Fruit fly (Drosophila melanogaster) whole organism, prepupa: ENCODE results near the gene Kr-h2.
A peak's percentile ranks its signal among the peaks of the same experiment; 100 is the strongest.

ENCODE experiments used
- Blimp-1 ChIP-seq: fragments of 200-800 bp; sonication (Bioruptor generic); optimal IDR thresholded peaks from 3 replicates; lab custom pipeline; 2017; ENCODE audit warnings: missing biosample characterization, missing genetic modification characterization, mild to moderate bottlenecking, moderate library complexity, missing genetic modification reagents
- CG10631 ChIP-seq: fragments of 200-800 bp; sonication (Bioruptor generic); optimal IDR thresholded peaks from 2 replicates; lab custom pipeline; 2016; ENCODE audit warnings: missing biosample characterization, missing genetic modification characterization
- CG11294 ChIP-seq: fragments of 200-800 bp; sonication (Bioruptor generic); IDR thresholded peaks from 2 replicates; pipeline ENCODE4 v1.3.6; 2022; ENCODE audit warnings: missing biosample characterization, missing genetic modification characterization
- CG11762 ChIP-seq: fragments of 200-800 bp; sonication (Bioruptor generic); optimal IDR thresholded peaks from 3 replicates; lab custom pipeline; 2016; ENCODE audit warnings: missing biosample characterization, missing genetic modification characterization; ENCODE audit not compliant: insufficient read depth
- CG15336 ChIP-seq: fragments of 200-800 bp; sonication (Bioruptor generic); IDR thresholded peaks from 2 replicates; pipeline ENCODE4 v1.3.6; 2022; ENCODE audit warnings: missing biosample characterization, missing genetic modification characterization
- CG1621 ChIP-seq: fragments of 200-800 bp; sonication (Bioruptor generic); optimal IDR thresholded peaks from 3 replicates; lab custom pipeline; 2018; ENCODE audit warnings: missing biosample characterization, mild to moderate bottlenecking, missing genetic modification characterization
- CG16779 ChIP-seq: fragments of 200-800 bp; sonication (Bioruptor generic); optimal IDR thresholded peaks from 3 replicates; lab custom pipeline; 2017; ENCODE audit warnings: missing biosample characterization, mild to moderate bottlenecking, missing genetic modification characterization
- CG31627 ChIP-seq: fragments of 200-800 bp; sonication (Bioruptor generic); optimal IDR thresholded peaks from 3 replicates; lab custom pipeline; 2016; ENCODE audit warnings: missing biosample characterization, missing genetic modification characterization
- CG34406 ChIP-seq: fragments of 200-800 bp; sonication (Bioruptor generic); optimal IDR thresholded peaks from 3 replicates; lab custom pipeline; 2016; ENCODE audit warnings: missing biosample characterization, missing genetic modification characterization
- CG3919 ChIP-seq: fragments of 200-800 bp; sonication (Bioruptor generic); optimal IDR thresholded peaks from 3 replicates; lab custom pipeline; 2016; ENCODE audit warnings: missing biosample characterization, missing genetic modification characterization
- CG4318 ChIP-seq: fragments of 200-800 bp; sonication (Bioruptor generic); optimal IDR thresholded peaks from 3 replicates; lab custom pipeline; 2017; ENCODE audit warnings: missing biosample characterization, mild to moderate bottlenecking, missing genetic modification characterization
- CG6792 ChIP-seq: fragments of 200-800 bp; sonication (Bioruptor generic); optimal IDR thresholded peaks from 3 replicates; lab custom pipeline; 2016; ENCODE audit warnings: missing biosample characterization, missing genetic modification characterization
- CG6808 ChIP-seq: fragments of 200-800 bp; sonication (Bioruptor generic); optimal IDR thresholded peaks from 3 replicates; lab custom pipeline; 2017; ENCODE audit warnings: missing biosample characterization, missing genetic modification characterization, mild to moderate bottlenecking, moderate library complexity, missing genetic modification reagents
- CG6854 ChIP-seq: fragments of 200-800 bp; sonication (Bioruptor generic); optimal IDR thresholded peaks from 2 replicates; lab custom pipeline; 2017; ENCODE audit warnings: missing biosample characterization, mild to moderate bottlenecking, missing genetic modification characterization
- CG7368 ChIP-seq: fragments of 200-800 bp; sonication (Bioruptor generic); optimal IDR thresholded peaks from 3 replicates; lab custom pipeline; 2016; ENCODE audit warnings: missing biosample characterization, missing genetic modification characterization
- CG8119 ChIP-seq: fragments of 200-800 bp; sonication (Bioruptor generic); IDR thresholded peaks from 3 replicates; pipeline ENCODE4 v1.3.6; 2022; ENCODE audit warnings: missing biosample characterization, missing genetic modification characterization
- CG8319 ChIP-seq: fragments of 200-800 bp; sonication (Bioruptor generic); optimal IDR thresholded peaks from 3 replicates; lab custom pipeline; 2016; ENCODE audit warnings: missing biosample characterization, missing genetic modification characterization
- CG8632 ChIP-seq: fragments of 200-800 bp; sonication (Bioruptor generic); optimal IDR thresholded peaks from 3 replicates; lab custom pipeline; 2016; ENCODE audit warnings: missing biosample characterization, missing genetic modification characterization
- Eip93F ChIP-seq: fragments of 200-800 bp; sonication (Bioruptor generic); optimal IDR thresholded peaks from 2 replicates; lab custom pipeline; 2016; ENCODE audit warnings: missing biosample characterization, mild to moderate bottlenecking, missing genetic modification characterization
- Ets21C ChIP-seq: fragments of 200-800 bp; sonication (Bioruptor generic); optimal IDR thresholded peaks from 3 replicates; lab custom pipeline; 2016; ENCODE audit warnings: missing biosample characterization, missing genetic modification characterization
- Gug ChIP-seq: fragments of 200-800 bp; sonication (Bioruptor generic); IDR thresholded peaks from 2 replicates; pipeline ENCODE4 v1.3.6; 2022; ENCODE audit warnings: missing biosample characterization, missing genetic modification characterization
- Hr38 ChIP-seq: sonication (Bioruptor generic); optimal IDR thresholded peaks from 2 replicates; lab custom pipeline; 2016; ENCODE audit warnings: missing biosample characterization, missing genetic modification characterization
- Hr39 ChIP-seq: fragments of 200-800 bp; sonication (Bioruptor generic); optimal IDR thresholded peaks from 2 replicates; lab custom pipeline; 2016; ENCODE audit warnings: missing biosample characterization, missing genetic modification characterization
- Hr4 ChIP-seq: fragments of 200-800 bp; sonication (Bioruptor generic); optimal IDR thresholded peaks from 3 replicates; lab custom pipeline; 2016; ENCODE audit warnings: missing biosample characterization, missing genetic modification characterization
- Lpt ChIP-seq: fragments of 200-800 bp; sonication (Bioruptor generic); optimal IDR thresholded peaks from 3 replicates; lab custom pipeline; 2016; ENCODE audit warnings: missing biosample characterization, missing genetic modification characterization
- OdsH ChIP-seq: fragments of 200-800 bp; sonication (Bioruptor generic); optimal IDR thresholded peaks from 3 replicates; lab custom pipeline; 2016; ENCODE audit warnings: missing biosample characterization, missing genetic modification characterization
- Sox15 ChIP-seq: fragments of 200-800 bp; sonication (Bioruptor generic); optimal IDR thresholded peaks from 3 replicates; lab custom pipeline; 2016; ENCODE audit warnings: missing biosample characterization, missing genetic modification characterization
- achi ChIP-seq: fragments of 200-800 bp; sonication (Bioruptor generic); optimal IDR thresholded peaks from 3 replicates; lab custom pipeline; 2016; ENCODE audit warnings: missing biosample characterization, missing genetic modification characterization
- acj6 ChIP-seq: fragments of 200-800 bp; sonication (Bioruptor generic); optimal IDR thresholded peaks from 3 replicates; lab custom pipeline; 2016; ENCODE audit warnings: missing biosample characterization, missing genetic modification characterization
- dac ChIP-seq: fragments of 200-800 bp; sonication (Bioruptor generic); optimal IDR thresholded peaks from 2 replicates; lab custom pipeline; 2017; ENCODE audit warnings: missing biosample characterization, mild to moderate bottlenecking, missing genetic modification characterization
- eg ChIP-seq: fragments of 200-800 bp; sonication (Bioruptor generic); IDR thresholded peaks from 3 replicates; pipeline ENCODE4 v1.3.6; 2022; ENCODE audit warnings: missing biosample characterization, missing genetic modification characterization
- esn ChIP-seq: fragments of 200-800 bp; sonication (Bioruptor generic); optimal IDR thresholded peaks from 2 replicates; lab custom pipeline; 2016; ENCODE audit warnings: missing biosample characterization, mild to moderate bottlenecking, missing genetic modification characterization, moderate library complexity
- fd59A ChIP-seq: fragments of 200-800 bp; sonication (Bioruptor generic); optimal IDR thresholded peaks from 2 replicates; lab custom pipeline; 2017; ENCODE audit warnings: missing biosample characterization, mild to moderate bottlenecking, missing genetic modification characterization, missing genetic modification reagents
- fd85E ChIP-seq: fragments of 200-800 bp; sonication (Bioruptor generic); optimal IDR thresholded peaks from 3 replicates; lab custom pipeline; 2016; ENCODE audit warnings: missing biosample characterization, missing genetic modification characterization
- fkh ChIP-seq: fragments of 200-800 bp; sonication (Bioruptor generic); optimal IDR thresholded peaks from 3 replicates; lab custom pipeline; 2017; ENCODE audit warnings: missing biosample characterization, mild to moderate bottlenecking, missing genetic modification characterization, moderate library complexity
- lz ChIP-seq: fragments of 200-800 bp; sonication (Bioruptor generic); optimal IDR thresholded peaks from 3 replicates; lab custom pipeline; 2016; ENCODE audit warnings: missing biosample characterization, missing genetic modification characterization
- salr ChIP-seq, 2 experiments: fragments of 200-800 bp; sonication (Bioruptor generic); optimal IDR thresholded peaks; 3 replicates each; lab custom pipeline; 2016 to 2018; ENCODE audit warnings: missing biosample characterization in 2 of 2, missing genetic modification characterization in 2 of 2, mild to moderate bottlenecking in 1 of 2
- spab ChIP-seq: fragments of 200-800 bp; sonication (Bioruptor generic); optimal IDR thresholded peaks from 2 replicates; lab custom pipeline; 2017; ENCODE audit warnings: missing biosample characterization, mild to moderate bottlenecking, missing genetic modification characterization, missing genetic modification reagents
- ss ChIP-seq, 2 experiments: fragments of 200-800 bp; sonication (Bioruptor generic); optimal IDR thresholded peaks; 2 replicates in 1 of 2; 3 replicates in 1 of 2; lab custom pipeline; 2017 to 2018; ENCODE audit warnings: mild to moderate bottlenecking in 2 of 2, missing biosample characterization in 2 of 2, missing genetic modification characterization in 2 of 2, moderate library complexity in 1 of 2
- topi ChIP-seq: fragments of 200-800 bp; sonication (Bioruptor generic); optimal IDR thresholded peaks from 3 replicates; lab custom pipeline; 2016; ENCODE audit warnings: missing biosample characterization, missing genetic modification characterization

Kr-h2 gene

DNA sequence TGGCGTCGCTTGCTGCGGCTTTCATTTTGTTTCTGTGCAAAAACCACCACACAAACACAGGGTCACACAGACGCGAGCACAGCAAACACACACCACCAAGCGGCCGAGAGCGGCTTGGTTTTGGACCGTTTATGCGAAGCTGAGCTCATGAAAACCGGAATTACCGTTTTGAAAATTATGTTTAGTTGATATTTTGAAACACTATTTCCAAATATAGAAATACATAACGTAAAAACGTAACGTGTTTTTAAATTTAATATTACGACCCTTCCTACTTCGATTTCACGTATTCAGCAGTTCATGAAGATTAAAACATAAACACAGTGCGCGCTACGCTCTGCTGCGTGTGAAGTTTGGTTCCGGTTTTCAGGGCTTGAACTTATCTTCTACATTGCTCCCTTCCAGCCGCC is 19.6 kb upstream of the Kr-h2 start (continued):
- TF ChIP-seq Blimp-1 (GFP tag; lab: Kevin White, UChicago): peak; percentile 81
- TF ChIP-seq CG34406 (GFP tag; lab: Kevin White, UChicago): peak; percentile 96
- peak; percentile 95 for TF ChIP-seq OdsH (GFP tag; lab: Kevin White, UChicago)
- peak; percentile 86 for TF ChIP-seq fd85E
- TF ChIP-seq fkh (GFP tag; lab: Kevin White, UChicago): no peak
- peak; percentile 94 for TF ChIP-seq CG1621 (tag; lab: Kevin White, UChicago)
- TF ChIP-seq CG10631 (GFP tag; lab: Kevin White, UChicago): peak; percentile 91
- TF ChIP-seq Lpt: peak; percentile 92

DNA sequence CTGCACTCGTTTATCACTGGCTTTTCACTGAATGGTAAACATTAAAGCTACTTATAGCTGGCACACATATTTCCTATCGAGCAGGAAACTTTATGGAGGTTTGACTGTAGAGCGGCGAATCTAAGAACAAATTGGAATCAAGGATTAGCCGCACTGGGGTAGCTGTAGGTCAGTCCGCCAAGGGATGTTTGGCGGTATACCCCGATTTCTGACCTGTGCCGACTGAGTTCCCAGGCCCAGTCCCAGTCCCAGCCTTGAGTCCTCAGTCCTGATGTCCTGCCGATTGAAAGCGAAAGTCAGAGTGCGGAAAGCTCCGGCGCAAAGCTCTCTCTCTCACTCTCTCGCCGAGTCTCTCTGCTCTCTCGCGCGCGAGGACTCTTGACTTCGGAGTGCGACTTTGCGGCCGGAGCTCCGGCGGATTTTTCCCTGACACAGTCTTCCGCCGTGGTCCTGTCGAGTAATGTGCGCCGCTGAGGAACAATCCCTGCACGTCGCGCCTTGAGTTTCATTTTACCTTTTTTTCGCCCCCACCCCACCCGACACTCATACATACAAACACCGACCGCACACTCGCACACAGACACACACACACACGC is 16.8 kb upstream of the Kr-h2 start, which contains the start of gene CG13995:
Gene CG13995, plus strand, starts transcription at position 429 of the 596 bp plus-strand sequence.
- TF ChIP-seq CG11294 (GFP tag; lab: Robert Waterston, UW) (no peak), CG1621 (tag; lab: Kevin White, UChicago) (peak; percentile 53), ss (GFP tag; optimal IDR thresholded peaks at IDR 0.05; lab: Kevin White, UChicago) (peak; percentile 8 to 19), CG15336 (GFP tag; lab: Robert Waterston, UW) (0 out of 2 replicates have a peak, but pooled peaks have one; percentile 20)

DNA sequence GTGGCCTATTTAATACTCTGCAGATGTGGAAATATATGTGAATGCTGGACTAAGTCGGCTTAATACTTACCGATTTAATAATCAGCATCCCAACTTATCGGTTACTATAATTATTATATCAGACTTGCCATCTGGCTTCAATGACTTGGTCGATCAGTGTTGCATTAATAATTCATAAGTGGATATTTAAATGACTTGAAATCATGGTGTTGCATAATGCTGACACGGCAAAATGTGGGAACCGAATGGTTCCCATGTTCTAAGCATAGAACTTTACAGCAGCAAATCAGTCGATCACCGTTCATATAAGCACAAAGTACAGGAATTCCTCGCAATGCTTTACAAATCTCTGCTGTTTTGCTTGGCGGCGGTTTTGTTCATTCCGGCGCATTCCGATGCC is 10.6 kb upstream of the Kr-h2 start, which contains the start of gene CG34180:
Gene CG34180, plus strand, starts transcription at position 301 of the 400 bp plus-strand sequence.
- TF ChIP-seq Hr4 (GFP tag; lab: Kevin White, UChicago) (no peak), CG1621 (tag; lab: Kevin White, UChicago) (no peak)

DNA sequence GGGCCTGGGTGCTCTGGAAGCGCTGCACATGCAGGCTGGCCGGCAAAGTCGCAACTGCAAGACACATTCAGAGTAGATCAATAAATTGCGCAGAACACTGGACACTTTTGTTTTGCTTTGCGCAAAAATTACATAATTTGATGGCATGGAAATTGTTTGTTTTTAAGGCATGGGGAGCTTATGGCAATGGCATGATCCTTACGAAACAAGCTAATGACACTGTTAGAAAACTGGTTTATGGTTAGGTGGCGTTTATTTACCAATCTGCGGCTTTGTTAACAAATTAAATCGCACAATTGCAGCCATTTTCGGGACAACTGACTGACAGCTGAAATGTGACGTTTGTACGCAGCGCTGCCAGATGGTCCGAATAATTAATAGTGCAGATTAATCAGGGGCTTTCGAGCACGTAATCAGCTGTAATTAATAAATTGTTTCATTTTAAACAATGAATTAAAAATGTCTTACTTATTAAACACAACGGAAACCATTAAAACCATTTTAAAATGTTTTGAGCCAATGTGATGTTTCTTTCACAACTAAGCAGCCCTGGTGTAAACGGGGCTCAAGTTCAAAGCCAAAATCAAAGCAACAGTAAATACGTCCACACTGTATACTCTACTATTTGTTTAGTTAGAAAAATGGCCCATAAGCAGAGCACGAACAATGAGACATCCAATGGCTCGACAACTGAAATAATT is 8.3 kb upstream of the Kr-h2 start, which contains the start of the genes ND-51 and CG13994:
Gene ND-51, minus strand, starts transcription at position 376 of the 701 bp plus-strand sequence.
Gene CG13994, plus strand, starts transcription at position 608 of the 701 bp plus-strand sequence.
- TF ChIP-seq Gug (GFP tag; lab: Robert Waterston, UW): peak; percentile 65; the same call in 1 of the 2 replicates
- TF ChIP-seq CG8319 (GFP tag; lab: Kevin White, UChicago): peak; percentile 43
- peak; percentile 85 for TF ChIP-seq CG31627 (GFP tag; lab: Kevin White, UChicago)
- TF ChIP-seq CG3919 (GFP tag; lab: Kevin White, UChicago): peak; percentile 79
- TF ChIP-seq acj6: peak; percentile 78
- TF ChIP-seq dac (GFP tag; lab: Kevin White, UChicago): no peak
- TF ChIP-seq CG4318: no peak
- TF ChIP-seq esn (GFP tag; lab: Kevin White, UChicago): peak; percentile 73
- TF ChIP-seq CG8119: peak; percentile 49; the same call in 2 of the 3 replicates
- no peak for TF ChIP-seq CG16779 (tag; lab: Kevin White, UChicago)
- no peak for TF ChIP-seq CG7368 (GFP tag; lab: Kevin White, UChicago)
- TF ChIP-seq topi: peak; percentile 73
- TF ChIP-seq ss (GFP tag; optimal IDR thresholded peaks at IDR 0.05; lab: Kevin White, UChicago): no peak
- TF ChIP-seq fd85E: no peak
- TF ChIP-seq eg (GFP tag; lab: Robert Waterston, UW): peak; percentile 79
- TF ChIP-seq CG6854 (GFP tag; lab: Kevin White, UChicago): no peak
- no peak for TF ChIP-seq Eip93F (GFP tag; lab: Kevin White, UChicago)
- TF ChIP-seq spab: peak; percentile 31
- TF ChIP-seq salr (GFP tag; optimal IDR thresholded peaks at IDR 0.05; lab: Kevin White, UChicago): peak in 1 of 2 experiments; percentile 53
- TF ChIP-seq achi: peak; percentile 100
- peak; percentile 30; the same call in 1 of the 2 replicates for TF ChIP-seq CG11294 (GFP tag; lab: Robert Waterston, UW)
- peak; percentile 33 for TF ChIP-seq fd59A
- no peak for TF ChIP-seq Blimp-1 (GFP tag; lab: Kevin White, UChicago)
- peak; percentile 83 for TF ChIP-seq lz
- peak; percentile 35 for TF ChIP-seq CG11762 (GFP tag; lab: Kevin White, UChicago)
- peak; percentile 59 for TF ChIP-seq CG6792
- peak; percentile 67 for TF ChIP-seq CG10631 (GFP tag; lab: Kevin White, UChicago)
- TF ChIP-seq CG34406 (GFP tag; lab: Kevin White, UChicago): peak; percentile 69
- peak; percentile 51 for TF ChIP-seq CG6808 (GFP tag; lab: Kevin White, UChicago)
- TF ChIP-seq Hr39 (GFP tag; lab: Kevin White, UChicago): peak; percentile 85
- peak; percentile 45 for TF ChIP-seq CG8632 (GFP tag; lab: Kevin White, UChicago)
- peak; percentile 86 for TF ChIP-seq Hr4 (GFP tag; lab: Kevin White, UChicago)
- peak; percentile 54 for TF ChIP-seq Ets21C
- TF ChIP-seq Sox15: peak; percentile 64
- TF ChIP-seq OdsH (GFP tag; lab: Kevin White, UChicago): no peak
- TF ChIP-seq CG15336 (GFP tag; lab: Robert Waterston, UW): peak; percentile 55
- TF ChIP-seq Hr38 (GFP tag; lab: Kevin White, UChicago): no peak
